Worm (Caenorhabditis elegans) whole organism, L4 larva: Measurements from ENCODE around the gene nhr-50.

ENCODE experiments used
- Y75B8A.6 ChIP-seq: fragments of 200-800 bp; sonication (Bioruptor generic); IDR thresholded peaks from 2 replicates; pipeline ENCODE4 v1.3.6; 2022; ENCODE audit warnings: missing genetic modification reagents, missing genetic modification characterization, missing compliant biosample characterization
- fkh-10 ChIP-seq: fragments of 150-350 bp; optimal IDR thresholded peaks from 2 replicates; lab custom pipeline; 2014; ENCODE audit warnings: missing biosample characterization, missing genetic modification reagents, missing genetic modification characterization

ce11 chrV:16042743-16043014, 42.2 kb upstream of the nhr-50 start:
- TF ChIP-seq fkh-10 (GFP tag; lab: Kevin White, UChicago) (no peak), Y75B8A.6 (GFP tag; lab: Robert Waterston, UW) (no peak)
